Worm (Caenorhabditis elegans): ENCODE results near the gene ogr-2.
A peak's percentile ranks its signal among the peaks of the same experiment; 100 is the strongest.
"Not testable (repeated sequence)": the region's sequence is repeated elsewhere in the genome, so short reads cannot be mapped to it uniquely, and the experiment has no call there.

ogr-2 gene

ce11 chrII:10033163-10033871 is 7.6 kb upstream of the ogr-2 start, which contains the start of gene mtcu-2 (continued):
- TF ChIP-seq ctbp-1 (GFP tag; IDR thresholded peaks at IDR 0.05) (peak; percentile 98), mxl-2 (GFP tag; conservative IDR thresholded peaks at IDR 0.05) (peak; percentile 82; the same call in 1 of the 2 replicates), lim-7 (GFP tag; IDR thresholded peaks at IDR 0.05) (peak; percentile 83), dmd-6 (GFP tag; IDR thresholded peaks at IDR 0.05) (peak; percentile 98), daf-8 (GFP tag; IDR thresholded peaks at IDR 0.05) (peak; percentile 92; the same call in 1 of the 2 replicates), Y105C5A.15 (GFP tag; IDR thresholded peaks at IDR 0.05) (peak; percentile 66; the same call in 1 of the 2 replicates), dve-1 (tag; optimal IDR thresholded peaks at IDR 0.05; ENCODE audit: insufficient read depth) (peak; percentile 58), php-3 (GFP tag; IDR thresholded peaks at IDR 0.05) (peak; percentile 94), Y75B8A.6 (GFP tag; IDR thresholded peaks at IDR 0.05) (peak; percentile 93), T26A8.4 (GFP tag; IDR thresholded peaks at IDR 0.05) (peak; percentile 99), zfp-3 (GFP tag; conservative IDR thresholded peaks at IDR 0.05) (peak; percentile 95), F44E2.7 (GFP tag; IDR thresholded peaks at IDR 0.05) (peak; percentile 81), ceh-20 (GFP tag; IDR thresholded peaks at IDR 0.05) (peak; percentile 99), nhr-77 (tag; optimal IDR thresholded peaks at IDR 0.05) (peak; percentile 45), F37D6.2 (tag; optimal IDR thresholded peaks at IDR 0.05) (peak; percentile 56), lsy-2 (tag; optimal IDR thresholded peaks at IDR 0.05) (peak; percentile 65 to 90), spr-1 (tag; optimal IDR thresholded peaks at IDR 0.05) (peak; percentile 55), unc-130 (GFP tag; optimal IDR thresholded peaks at IDR 0.05) (peak; percentile 83), F26F4.8 (GFP tag; conservative IDR thresholded peaks at IDR 0.05) (0 out of 2 replicates have a peak, but pooled peaks have one; percentile 31), pha-4 (GFP tag; IDR thresholded peaks at IDR 0.05) (peak; percentile 98), hlh-30 (tag; optimal IDR thresholded peaks at IDR 0.05; ENCODE audit: insufficient read depth) (peak; percentile 68), D1046.2 (GFP tag; IDR thresholded peaks at IDR 0.05) (peak; percentile 98), zip-11 (GFP tag; IDR thresholded peaks at IDR 0.05) (peak; percentile 78; the same call in 1 of the 2 replicates), duxl-1 (tag; optimal IDR thresholded peaks at IDR 0.05; ENCODE audit: poor library complexity) (peak; percentile 40), mdt-29 (GFP tag; IDR thresholded peaks at IDR 0.05) (peak; percentile 96), saeg-2 (GFP tag; IDR thresholded peaks at IDR 0.05) (peak; percentile 97), hmg-1.1 (GFP tag; IDR thresholded peaks at IDR 0.05) (peak; percentile 99), T20F7.1 (GFP tag; optimal IDR thresholded peaks at IDR 0.05) (peak; percentile 84), nhr-42 (GFP tag; IDR thresholded peaks at IDR 0.05) (peak; percentile 98), dpl-1 (GFP tag; optimal IDR thresholded peaks at IDR 0.05) (peak; percentile 67), snpc-1.2 (GFP tag; IDR thresholded peaks at IDR 0.05) (peak; percentile 95), nhr-41 (GFP tag; IDR thresholded peaks at IDR 0.05) (peak; percentile 94), lin-38 (GFP tag; IDR thresholded peaks at IDR 0.05) (peak; percentile 100), arid-1 (GFP tag; conservative IDR thresholded peaks at IDR 0.05) (peak; percentile 98), madf-9 (GFP tag; conservative IDR thresholded peaks at IDR 0.05) (peak; percentile 94), lin-13 (GFP tag; optimal IDR thresholded peaks at IDR 0.05) (peak; percentile 81), mep-1 (tag; optimal IDR thresholded peaks at IDR 0.05) (peak; percentile 87), hlh-11 (tag; optimal IDR thresholded peaks at IDR 0.05) (peak; percentile 71), set-16 (GFP tag; IDR thresholded peaks at IDR 0.05) (peak; percentile 85), egl-43 (GFP tag; IDR thresholded peaks at IDR 0.05) (peak; percentile 99), nhr-6 (tag; optimal IDR thresholded peaks at IDR 0.05) (peak; percentile 69), vab-7 (GFP tag; IDR thresholded peaks at IDR 0.05) (peak; percentile 100), hif-1 (tag; optimal IDR thresholded peaks at IDR 0.05) (peak in 1 of 2 experiments; percentile 79), daf-16 (tag; optimal IDR thresholded peaks at IDR 0.05) (peak; percentile 40), tag-97 (GFP tag; IDR thresholded peaks at IDR 0.05) (peak; percentile 94)
- not testable (repeated sequence) for TF ChIP-seq pha-4 (tag; optimal IDR thresholded peaks at IDR 0.05); daf-16 (GFP tag; optimal IDR thresholded peaks at IDR 0.05)
